Fruit fly (Drosophila melanogaster) whole organism, embryonic: ENCODE results near the gene mirr.

ENCODE experiments used
- ATbp ChIP-seq: fragments of 200-800 bp; sonication (Bioruptor generic); optimal IDR thresholded peaks from 2 replicates; lab custom pipeline; 2017; ENCODE audit warnings: missing biosample characterization, mild to moderate bottlenecking, missing genetic modification characterization, missing genetic modification reagents
- Abd-B ChIP-seq: fragments of 200-800 bp; sonication (Bioruptor generic); optimal IDR thresholded peaks from 2 replicates; lab custom pipeline; 2018; ENCODE audit warnings: missing biosample characterization, mild to moderate bottlenecking, missing genetic modification characterization, moderate library complexity
- Awh ChIP-seq: fragments of 200-800 bp; sonication (Bioruptor generic); IDR thresholded peaks from 2 replicates; pipeline ENCODE4, ENCODE4 v1.3.6; 2022; ENCODE audit warnings: missing biosample characterization, missing genetic modification characterization
- Bgb ChIP-seq: fragments of 200-800 bp; sonication (Bioruptor generic); IDR thresholded peaks from 2 replicates; pipeline ENCODE4 v1.3.6; 2022; ENCODE audit warnings: missing biosample characterization, missing genetic modification characterization; ENCODE audit not compliant: partially characterized antibody
- CG10147 ChIP-seq: fragments of 200-800 bp; sonication (Bioruptor generic); optimal IDR thresholded peaks from 2 replicates; lab custom pipeline; 2019; ENCODE audit warnings: missing biosample characterization, mild to moderate bottlenecking, missing genetic modification characterization, moderate library complexity
- CG10274 ChIP-seq: fragments of 200-800 bp; sonication (Bioruptor generic); optimal IDR thresholded peaks from 3 replicates; lab custom pipeline; 2017; ENCODE audit warnings: missing biosample characterization, mild to moderate bottlenecking, missing genetic modification characterization
- CG10462 ChIP-seq: fragments of 200-800 bp; sonication (Bioruptor generic); optimal IDR thresholded peaks from 2 replicates; lab custom pipeline; 2016; ENCODE audit warnings: missing biosample characterization, missing genetic modification characterization
- CG10565 ChIP-seq: fragments of 200-800 bp; sonication (Bioruptor generic); optimal IDR thresholded peaks from 3 replicates; lab custom pipeline; 2016; ENCODE audit warnings: missing biosample characterization, mild to moderate bottlenecking, missing genetic modification characterization
- CG10959 ChIP-seq: fragments of 200-800 bp; sonication (Bioruptor generic); IDR thresholded peaks from 2 replicates; pipeline ENCODE4 v1.3.6; 2022; ENCODE audit warnings: missing biosample characterization, missing genetic modification characterization
- CG11085 ChIP-seq: fragments of 200-800 bp; sonication (Bioruptor generic); IDR thresholded peaks from 2 replicates; pipeline ENCODE4 v1.3.6; 2022; ENCODE audit warnings: missing biosample characterization, missing genetic modification characterization
- CG11696 ChIP-seq: fragments of 200-800 bp; sonication (Bioruptor generic); IDR thresholded peaks from 2 replicates; pipeline ENCODE4 v1.3.6; 2022; ENCODE audit warnings: missing biosample characterization, missing genetic modification characterization
- CG13624 ChIP-seq: fragments of 200-800 bp; sonication (Bioruptor generic); optimal IDR thresholded peaks from 2 replicates; lab custom pipeline; 2016; ENCODE audit warnings: missing biosample characterization, missing genetic modification characterization
- CG15011 ChIP-seq: fragments of 200-800 bp; sonication (Bioruptor generic); optimal IDR thresholded peaks from 3 replicates; lab custom pipeline; 2018; ENCODE audit warnings: missing biosample characterization, mild to moderate bottlenecking, missing genetic modification characterization
- CG15479 ChIP-seq: fragments of 200-800 bp; sonication (Bioruptor generic); optimal IDR thresholded peaks from 3 replicates; lab custom pipeline; 2019; ENCODE audit warnings: missing biosample characterization, mild to moderate bottlenecking, missing genetic modification characterization, moderate library complexity
- CG16815 ChIP-seq: fragments of 200-800 bp; sonication (Bioruptor generic); optimal IDR thresholded peaks from 3 replicates; lab custom pipeline; 2017; ENCODE audit warnings: missing biosample characterization, mild to moderate bottlenecking, missing genetic modification characterization
- CG17186 ChIP-seq: fragments of 200-800 bp; sonication (Bioruptor generic); optimal IDR thresholded peaks from 3 replicates; lab custom pipeline; 2017; ENCODE audit warnings: missing biosample characterization, missing genetic modification reagents, missing genetic modification characterization
- CG17361 ChIP-seq: fragments of 200-800 bp; sonication (Bioruptor generic); IDR thresholded peaks from 3 replicates; pipeline ENCODE4 v1.3.6; 2022; ENCODE audit warnings: missing biosample characterization, missing genetic modification characterization
- CG17912 ChIP-seq: fragments of 200-800 bp; sonication (Bioruptor generic); optimal IDR thresholded peaks from 2 replicates; lab custom pipeline; 2018; ENCODE audit warnings: missing biosample characterization, mild to moderate bottlenecking, missing genetic modification characterization
- CG2120 ChIP-seq: fragments of 200-800 bp; sonication (Bioruptor generic); optimal IDR thresholded peaks from 3 replicates; lab custom pipeline; 2016; ENCODE audit warnings: missing biosample characterization, missing genetic modification characterization
- CG32767 ChIP-seq: fragments of 200-800 bp; sonication (Bioruptor generic); IDR thresholded peaks from 2 replicates; pipeline ENCODE4 v1.3.6; 2022; ENCODE audit warnings: missing biosample characterization, missing genetic modification characterization
- CG3407 ChIP-seq: fragments of 200-800 bp; sonication (Bioruptor generic); optimal IDR thresholded peaks from 2 replicates; lab custom pipeline; 2018; ENCODE audit warnings: missing biosample characterization, mild to moderate bottlenecking, missing genetic modification characterization
- CG4328 ChIP-seq: fragments of 200-800 bp; sonication (Bioruptor generic); optimal IDR thresholded peaks from 3 replicates; lab custom pipeline; 2017; ENCODE audit warnings: missing biosample characterization, missing genetic modification reagents, missing genetic modification characterization
- CG4617 ChIP-seq: fragments of 200-800 bp; sonication (Bioruptor generic); optimal IDR thresholded peaks from 3 replicates; lab custom pipeline; 2016; ENCODE audit warnings: missing biosample characterization, missing genetic modification characterization, borderline replicate concordance
- CG4820 ChIP-seq: fragments of 200-800 bp; sonication (Bioruptor generic); optimal IDR thresholded peaks from 3 replicates; lab custom pipeline; 2016; ENCODE audit warnings: missing biosample characterization, missing genetic modification characterization
- CG7372 ChIP-seq: fragments of 200-800 bp; sonication (Bioruptor generic); IDR thresholded peaks from 2 replicates; pipeline ENCODE4 v1.3.6; 2022; ENCODE audit warnings: missing biosample characterization, missing genetic modification characterization
- CG7839 ChIP-seq: fragments of 200-800 bp; sonication (Bioruptor generic); optimal IDR thresholded peaks from 3 replicates; lab custom pipeline; 2018; ENCODE audit warnings: missing biosample characterization, mild to moderate bottlenecking, missing genetic modification characterization, moderate library complexity
- CG8359 ChIP-seq: fragments of 200-800 bp; sonication (Bioruptor generic); optimal IDR thresholded peaks from 2 replicates; lab custom pipeline; 2017; ENCODE audit warnings: missing biosample characterization, mild to moderate bottlenecking, missing genetic modification characterization, borderline replicate concordance
- CG9932 ChIP-seq: fragments of 200-800 bp; sonication (Bioruptor generic); IDR thresholded peaks from 2 replicates; pipeline ENCODE4 v1.3.6; 2022; ENCODE audit warnings: missing biosample characterization, missing genetic modification characterization
- Dbx ChIP-seq: fragments of 200-800 bp; sonication (Bioruptor generic); IDR thresholded peaks from 3 replicates; pipeline ENCODE4 v1.3.6; 2022; ENCODE audit warnings: missing biosample characterization, missing genetic modification characterization
- ERR ChIP-seq: fragments of 200-800 bp; sonication (Bioruptor generic); optimal IDR thresholded peaks from 2 replicates; lab custom pipeline; 2016; ENCODE audit warnings: missing biosample characterization, missing genetic modification characterization
- H15 ChIP-seq: fragments of 200-800 bp; sonication (Bioruptor generic); IDR thresholded peaks from 3 replicates; pipeline ENCODE4 v1.3.6; 2022; ENCODE audit warnings: missing biosample characterization, missing genetic modification characterization
- Kr ChIP-seq: fragments of 200-800 bp; sonication (Bioruptor generic); optimal IDR thresholded peaks from 2 replicates; lab custom pipeline; 2017; ENCODE audit warnings: missing biosample characterization, mild to moderate bottlenecking, missing genetic modification characterization
- MESR4 ChIP-seq: fragments of 200-800 bp; sonication (Bioruptor generic); optimal IDR thresholded peaks from 2 replicates; lab custom pipeline; 2018; ENCODE audit warnings: missing biosample characterization, mild to moderate bottlenecking, missing genetic modification characterization, moderate library complexity
- Opbp ChIP-seq: fragments of 200-800 bp; sonication (Bioruptor generic); IDR thresholded peaks from 3 replicates; pipeline ENCODE4 v1.3.6; 2022; ENCODE audit warnings: missing biosample characterization, missing genetic modification characterization; ENCODE audit not compliant: partially characterized antibody
- Pdp1 ChIP-seq, 2 experiments: fragments of 200-800 bp; sonication (Bioruptor generic); optimal IDR thresholded peaks; 3 replicates each; lab custom pipeline; 2016; ENCODE audit warnings: missing biosample characterization in 2 of 2, missing genetic modification characterization in 2 of 2, mild to moderate bottlenecking in 1 of 2, moderate library complexity in 1 of 2
- Rx ChIP-seq: fragments of 200-800 bp; sonication (Bioruptor generic); IDR thresholded peaks from 2 replicates; pipeline ENCODE4 v1.3.6; 2022; ENCODE audit warnings: missing biosample characterization, missing genetic modification characterization
- aop ChIP-seq: fragments of 200-800 bp; sonication (Bioruptor generic); IDR thresholded peaks from 2 replicates; pipeline ENCODE4 v1.3.6; 2022; ENCODE audit warnings: missing biosample characterization, missing genetic modification characterization
- chinmo ChIP-seq: fragments of 200-800 bp; sonication (Bioruptor generic); IDR thresholded peaks from 4 replicates; pipeline ENCODE4 v1.3.6; 2022; ENCODE audit warnings: missing biosample characterization, missing genetic modification characterization; ENCODE audit not compliant: partially characterized antibody
- dan ChIP-seq: fragments of 200-800 bp; sonication (Bioruptor generic); IDR thresholded peaks from 2 replicates; pipeline ENCODE4 v1.3.6; 2022; ENCODE audit warnings: missing biosample characterization, missing genetic modification characterization
- dpn ChIP-seq, 2 experiments: fragments of 200-800 bp; sonication (Bioruptor generic); optimal IDR thresholded peaks; 3 replicates each; lab custom pipeline; 2016; ENCODE audit warnings: missing biosample characterization in 2 of 2, missing genetic modification characterization in 2 of 2
- gsb ChIP-seq: fragments of 200-800 bp; sonication (Bioruptor generic); IDR thresholded peaks from 2 replicates; pipeline ENCODE4 v1.3.6; 2022; ENCODE audit warnings: missing biosample characterization, missing genetic modification characterization
- jumu ChIP-seq: fragments of 200-800 bp; sonication (Bioruptor generic); optimal IDR thresholded peaks from 3 replicates; lab custom pipeline; 2016; ENCODE audit warnings: missing biosample characterization, missing genetic modification characterization
- lmd ChIP-seq: fragments of 200-800 bp; sonication (Bioruptor generic); IDR thresholded peaks from 2 replicates; pipeline ENCODE4 v1.3.6; 2022; ENCODE audit warnings: missing biosample characterization, missing genetic modification characterization
- pb ChIP-seq: fragments of 200-800 bp; sonication (Bioruptor generic); optimal IDR thresholded peaks from 3 replicates; lab custom pipeline; 2016; ENCODE audit warnings: missing biosample characterization, missing genetic modification characterization
- pho ChIP-seq: fragments of 200-800 bp; sonication (Bioruptor generic); optimal IDR thresholded peaks from 2 replicates; lab custom pipeline; 2016; ENCODE audit warnings: missing biosample characterization, missing genetic modification characterization
- pum ChIP-seq: fragments of 200-800 bp; sonication (Bioruptor generic); optimal IDR thresholded peaks from 2 replicates; lab custom pipeline; 2016; ENCODE audit warnings: missing biosample characterization, missing genetic modification characterization
- pzg ChIP-seq: fragments of 200-800 bp; sonication (Bioruptor generic); optimal IDR thresholded peaks from 3 replicates; lab custom pipeline; 2018; ENCODE audit warnings: missing biosample characterization, mild to moderate bottlenecking, missing genetic modification characterization, moderate library complexity
- stc ChIP-seq: fragments of 200-800 bp; sonication (Bioruptor generic); IDR thresholded peaks from 2 replicates; pipeline ENCODE4 v1.3.6; 2022; ENCODE audit warnings: missing biosample characterization, missing genetic modification characterization
- trem ChIP-seq: fragments of 200-800 bp; optimal IDR thresholded peaks from 3 replicates; lab custom pipeline; 2019; ENCODE audit warnings: missing biosample characterization, mild to moderate bottlenecking, missing genetic modification characterization, moderate library complexity
- vvl ChIP-seq: fragments of 200-800 bp; sonication (Bioruptor generic); IDR thresholded peaks from 2 replicates; pipeline ENCODE4 v1.3.6; 2022; ENCODE audit warnings: missing biosample characterization, missing genetic modification characterization
- wor ChIP-seq: fragments of 200-800 bp; sonication (Bioruptor generic); IDR thresholded peaks from 2 replicates; pipeline ENCODE4 v1.3.6; 2022; ENCODE audit warnings: missing biosample characterization, missing genetic modification characterization

Gene mirr

DNA sequence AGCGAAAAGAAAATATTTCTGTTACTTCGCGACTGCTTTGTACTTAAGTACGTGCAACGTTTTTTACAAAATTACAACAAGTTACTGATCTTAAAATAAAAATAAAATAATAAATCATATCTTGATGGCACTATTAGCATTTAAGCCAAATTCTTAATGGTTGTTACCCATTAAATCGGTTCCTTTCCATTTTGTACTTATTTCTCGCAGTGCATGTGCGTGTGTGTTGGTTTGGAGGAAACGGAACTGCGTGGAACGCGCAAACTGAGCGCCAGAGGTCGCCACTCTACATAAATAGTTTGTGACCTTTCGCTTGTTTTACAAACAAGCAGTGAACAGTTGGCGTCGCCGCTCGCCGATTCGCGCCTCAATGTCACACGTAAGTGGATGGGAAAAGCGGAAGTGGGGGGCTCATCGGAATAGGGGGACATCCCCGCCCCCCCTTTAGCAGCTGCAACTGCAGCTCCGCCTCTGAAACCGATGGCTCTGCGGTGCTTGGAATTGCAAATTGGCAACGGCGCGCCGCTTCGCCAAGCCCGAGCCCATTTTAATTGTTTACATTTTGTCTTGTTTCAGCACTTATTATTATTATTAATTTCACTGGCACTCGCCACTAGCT lies 25.3 kb upstream of the mirr start (continued):
- peak; percentile 61 for TF ChIP-seq CG17912 (GFP tag; lab: Kevin White, UChicago)
- no peak for TF ChIP-seq Dbx (GFP tag; lab: Robert Waterston, UW)
- TF ChIP-seq CG32767 (GFP tag; lab: Robert Waterston, UW), result no peak
- no peak for TF ChIP-seq gsb (GFP tag; lab: Robert Waterston, UW)
- peak; percentile 43 for TF ChIP-seq CG8359 (GFP tag; lab: Kevin White, UChicago)
- no peak for TF ChIP-seq CG10565 (GFP tag; lab: Kevin White, UChicago)
- no peak for TF ChIP-seq CG15011 (GFP tag; lab: Kevin White, UChicago)
- no peak for TF ChIP-seq dpn (GFP tag; optimal IDR thresholded peaks at IDR 0.05; lab: Kevin White, UChicago)
- no peak for TF ChIP-seq chinmo
- TF ChIP-seq lmd (GFP tag; lab: Robert Waterston, UW), result peak; percentile 30
- 0 out of 2 replicates have a peak, but pooled peaks have one; percentile 14 for TF ChIP-seq wor
- TF ChIP-seq CG4617, result no peak
- TF ChIP-seq H15 (GFP tag; lab: Robert Waterston, UW), result no peak
- no peak for TF ChIP-seq CG11696 (GFP tag; lab: Robert Waterston, UW)
- TF ChIP-seq aop (GFP tag; lab: Robert Waterston, UW), result no peak
- no peak for TF ChIP-seq MESR4 (GFP tag; lab: Kevin White, UChicago)
- TF ChIP-seq Rx (GFP tag; lab: Robert Waterston, UW), result no peak
- peak; percentile 9 for TF ChIP-seq CG4820 (GFP tag; lab: Kevin White, UChicago)
- peak; percentile 34; the same call in 1 of the 2 replicates for TF ChIP-seq CG10959 (GFP tag; lab: Robert Waterston, UW)
- TF ChIP-seq CG15479 (GFP tag; lab: Kevin White, UChicago), result no peak
- TF ChIP-seq stc, result no peak
- peak; percentile 11 for TF ChIP-seq CG16815
- no peak for TF ChIP-seq CG10462
- TF ChIP-seq Opbp (GFP tag; lab: Robert Waterston, UW), result no peak
- TF ChIP-seq CG17186 (GFP tag; lab: Kevin White, UChicago), result no peak
- TF ChIP-seq dan (GFP tag; lab: Robert Waterston, UW), result no peak
- TF ChIP-seq pzg (GFP tag; lab: Kevin White, UChicago), result no peak
- TF ChIP-seq CG7372, result no peak
- TF ChIP-seq Kr (GFP tag; lab: Kevin White, UChicago), result no peak
- no peak for TF ChIP-seq ERR
- TF ChIP-seq Bgb (GFP tag; lab: Robert Waterston, UW), result no peak
- no peak for TF ChIP-seq ATbp
- TF ChIP-seq CG13624 (GFP tag; lab: Kevin White, UChicago), result no peak
- no peak for TF ChIP-seq CG10274 (GFP tag; lab: Kevin White, UChicago)
- TF ChIP-seq jumu (GFP tag; lab: Kevin White, UChicago), result no peak
- peak; percentile 40 for TF ChIP-seq CG4328 (GFP tag; lab: Kevin White, UChicago)
- no peak for TF ChIP-seq Abd-B (GFP tag; lab: Kevin White, UChicago)
- TF ChIP-seq CG2120, result no peak
- peak; percentile 9; the same call in 1 of the 2 replicates for TF ChIP-seq vvl (GFP tag; lab: Robert Waterston, UW)
- TF ChIP-seq CG10147 (GFP tag; lab: Kevin White, UChicago), result no peak
- TF ChIP-seq CG17361 (GFP tag; lab: Robert Waterston, UW), result peak; percentile 55; the same call in 1 of the 3 replicates
- TF ChIP-seq CG9932, result no peak
- no peak for TF ChIP-seq CG11085 (GFP tag; lab: Robert Waterston, UW)
- no peak for TF ChIP-seq pb (GFP tag; lab: Kevin White, UChicago)
- peak in 1 of 2 experiments; percentile 23 for TF ChIP-seq Pdp1 (GFP tag; optimal IDR thresholded peaks at IDR 0.05; lab: Kevin White, UChicago)
- TF ChIP-seq pum (GFP tag; lab: Kevin White, UChicago), result no peak
- TF ChIP-seq CG7839 (tag; lab: Kevin White, UChicago), result peak; percentile 50
- no peak for TF ChIP-seq pho (GFP tag; lab: Kevin White, UChicago)
- TF ChIP-seq trem (tag; lab: Kevin White, UChicago), result peak; percentile 7
- TF ChIP-seq CG3407 (GFP tag; lab: Kevin White, UChicago), result peak; percentile 1
- no peak for TF ChIP-seq Awh
